Fruit fly (Drosophila melanogaster): ENCODE measurements around the gene CG32640.

The CG32640 gene

DNA sequence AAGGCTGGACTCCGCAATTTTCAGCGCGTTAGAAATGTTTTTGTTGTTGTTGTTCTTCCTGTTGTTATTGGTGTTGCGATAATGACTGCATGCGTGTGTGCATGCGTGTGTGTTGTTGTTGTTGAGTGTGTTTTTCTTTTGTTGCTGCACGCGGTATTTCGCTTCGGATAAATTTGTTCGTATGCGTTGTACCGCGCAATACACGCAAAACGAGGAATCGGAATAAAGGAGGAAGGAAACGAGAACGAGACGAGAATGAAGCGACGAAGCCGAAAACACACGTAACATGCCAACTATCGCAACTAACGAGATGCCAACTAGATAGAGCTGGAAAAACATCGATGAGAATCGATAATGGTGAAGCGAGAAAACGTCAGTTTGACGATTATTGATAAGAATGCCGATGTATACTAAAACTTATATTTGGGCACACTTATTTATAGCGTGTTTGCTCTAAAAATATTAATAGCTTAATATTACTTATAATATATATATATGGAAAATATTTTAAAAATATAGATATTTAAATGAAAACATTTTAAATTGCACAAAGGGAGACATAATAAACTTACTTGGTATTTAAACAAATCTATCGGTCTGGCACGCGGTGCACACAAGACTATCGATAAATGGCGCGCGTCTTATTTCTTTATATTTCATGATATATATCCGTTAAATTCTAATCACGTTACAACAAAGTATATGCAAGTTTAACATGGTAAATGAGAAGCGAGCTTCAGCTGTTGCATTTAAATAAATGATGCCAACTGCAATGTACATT, 33.7 kb downstream of the CG32640 start, which contains the start of gene sno:
sno (minus strand) TSS at position 318 of the 781 bp plus-strand sequence.
- TF ChIP-seq CG17806 (tag; optimal IDR thresholded peaks at IDR 0.05) (no peak), fd96Ca (GFP tag; IDR thresholded peaks at IDR 0.05) (0 out of 3 replicates have a peak, but pooled peaks have one; percentile 16), CG4496 (GFP tag; IDR thresholded peaks at IDR 0.05) (no peak), Ets98B (GFP tag; IDR thresholded peaks at IDR 0.05) (no peak), Snoo (tag; optimal IDR thresholded peaks at IDR 0.05) (no peak), EcR (GFP tag; optimal IDR thresholded peaks at IDR 0.05) (no peak)

DNA sequence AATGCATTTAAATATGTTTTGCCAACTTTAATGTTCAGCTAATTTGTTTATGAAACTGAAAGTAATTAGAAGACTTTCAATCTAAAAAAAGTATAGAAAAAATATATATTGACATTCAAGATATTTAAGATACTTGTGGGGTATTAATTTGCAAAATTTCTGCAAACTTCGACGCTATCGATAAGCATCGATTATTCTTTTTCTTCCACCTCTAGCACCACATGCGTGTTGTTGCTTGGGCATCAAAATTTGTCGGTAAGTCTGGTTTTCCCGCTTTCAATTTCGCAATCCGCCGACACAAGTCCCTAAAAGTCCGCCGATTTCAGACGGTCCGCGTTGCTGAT, 34.3 kb downstream of the CG32640 start, which contains the start of gene REG:
REG (plus strand) TSS at position 188 of the 344 bp plus-strand sequence.
- TF ChIP-seq CG10348 (GFP tag; IDR thresholded peaks at IDR 0.05) (no peak), CG32121 (GFP tag; IDR thresholded peaks at IDR 0.05) (no peak), CG12605 (GFP tag; IDR thresholded peaks at IDR 0.05) (no peak), rn (GFP tag; IDR thresholded peaks at IDR 0.05) (no peak), CG8159 (tag; optimal IDR thresholded peaks at IDR 0.05) (no peak), Ets98B (GFP tag; IDR thresholded peaks at IDR 0.05) (no peak), CG34367 (tag; optimal IDR thresholded peaks at IDR 0.05) (no peak), fd96Ca (GFP tag; IDR thresholded peaks at IDR 0.05) (no peak), CG4496 (GFP tag; IDR thresholded peaks at IDR 0.05) (no peak), CG14655 (GFP tag; optimal IDR thresholded peaks at IDR 0.05) (no peak)

dm6 chrX:13214056-13214455, 36.3 kb downstream of the CG32640 start:
- TF ChIP-seq CG15710 (tag; optimal IDR thresholded peaks at IDR 0.05) (peak; percentile 34), Snoo (tag; optimal IDR thresholded peaks at IDR 0.05) (peak; percentile 38), CG8159 (tag; optimal IDR thresholded peaks at IDR 0.05) (peak; percentile 50), Pif1B (GFP tag; optimal IDR thresholded peaks at IDR 0.05) (peak; percentile 27), Pif1A (GFP tag; optimal IDR thresholded peaks at IDR 0.05) (peak; percentile 59), CG17806 (tag; optimal IDR thresholded peaks at IDR 0.05) (peak; percentile 62), CG12605 (GFP tag; IDR thresholded peaks at IDR 0.05) (peak; percentile 51; the same call in 1 of the 2 replicates), CG14655 (GFP tag; optimal IDR thresholded peaks at IDR 0.05) (peak; percentile 64), EcR (GFP tag; optimal IDR thresholded peaks at IDR 0.05) (no peak), CG10348 (GFP tag; IDR thresholded peaks at IDR 0.05) (no peak), CG32121 (GFP tag; IDR thresholded peaks at IDR 0.05) (peak; percentile 66; the same call in 1 of the 2 replicates), gl (tag; optimal IDR thresholded peaks at IDR 0.05) (no peak), CG9948 (tag; optimal IDR thresholded peaks at IDR 0.05) (peak; percentile 48), CG4496 (GFP tag; IDR thresholded peaks at IDR 0.05) (peak; percentile 81), rn (GFP tag; IDR thresholded peaks at IDR 0.05) (peak; percentile 43; the same call in 1 of the 2 replicates), CG34367 (tag; optimal IDR thresholded peaks at IDR 0.05) (peak; percentile 44), CG8301 (tag; optimal IDR thresholded peaks at IDR 0.05) (peak; percentile 60), D1 (tag; optimal IDR thresholded peaks at IDR 0.05) (peak; percentile 61), Ets98B (GFP tag; IDR thresholded peaks at IDR 0.05) (peak; percentile 80), CG13204 (GFP tag; optimal IDR thresholded peaks at IDR 0.05) (no peak), fd96Ca (GFP tag; IDR thresholded peaks at IDR 0.05) (peak; percentile 54; the same call in 2 of the 3 replicates)

DNA sequence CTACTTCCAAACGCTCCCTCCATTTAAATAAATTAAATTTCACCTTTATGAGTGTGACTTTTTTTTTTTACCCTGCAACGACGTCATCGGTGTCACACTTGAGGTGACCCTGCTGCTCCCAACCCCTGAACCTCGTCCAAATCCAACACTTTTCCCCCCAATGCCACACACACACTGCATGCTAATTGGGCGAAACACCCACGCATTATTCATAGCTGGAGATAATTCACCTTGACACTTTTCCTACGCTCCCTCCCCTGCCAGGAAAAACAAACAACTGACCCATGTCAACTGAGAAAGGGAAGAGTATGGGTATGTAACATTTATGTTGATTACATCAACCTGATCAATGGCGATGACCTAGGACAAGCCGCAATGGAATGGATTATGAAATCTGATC, 41.5 kb downstream of the CG32640 start:
- no peak for TF ChIP-seq CG12605 (GFP tag; IDR thresholded peaks at IDR 0.05)
- TF ChIP-seq rn (GFP tag; IDR thresholded peaks at IDR 0.05), result no peak
- TF ChIP-seq EcR (GFP tag; optimal IDR thresholded peaks at IDR 0.05), result no peak
- TF ChIP-seq CG34367 (tag; optimal IDR thresholded peaks at IDR 0.05), result no peak
- TF ChIP-seq Snoo (tag; optimal IDR thresholded peaks at IDR 0.05), result no peak
- TF ChIP-seq CG15710 (tag; optimal IDR thresholded peaks at IDR 0.05), result no peak
- TF ChIP-seq CG32121 (GFP tag; IDR thresholded peaks at IDR 0.05), result no peak
- no peak for TF ChIP-seq CG17806 (tag; optimal IDR thresholded peaks at IDR 0.05)
- no peak for TF ChIP-seq Pif1A (GFP tag; optimal IDR thresholded peaks at IDR 0.05)
- no peak for TF ChIP-seq D1 (tag; optimal IDR thresholded peaks at IDR 0.05)
- no peak for TF ChIP-seq Pif1B (GFP tag; optimal IDR thresholded peaks at IDR 0.05)
- TF ChIP-seq Ets98B (GFP tag; IDR thresholded peaks at IDR 0.05), result no peak
- TF ChIP-seq CG13204 (GFP tag; optimal IDR thresholded peaks at IDR 0.05), result no peak
- TF ChIP-seq CG8159 (tag; optimal IDR thresholded peaks at IDR 0.05), result no peak
- TF ChIP-seq CG4496 (GFP tag; IDR thresholded peaks at IDR 0.05), result no peak
- no peak for TF ChIP-seq gl (tag; optimal IDR thresholded peaks at IDR 0.05)

dm6 chrX:13220418-13220817, 42.6 kb downstream of the CG32640 start:
- TF ChIP-seq fd96Ca (GFP tag; IDR thresholded peaks at IDR 0.05) (no peak), D1 (tag; optimal IDR thresholded peaks at IDR 0.05) (no peak), CG13204 (GFP tag; optimal IDR thresholded peaks at IDR 0.05) (no peak), Ets98B (GFP tag; IDR thresholded peaks at IDR 0.05) (no peak), rn (GFP tag; IDR thresholded peaks at IDR 0.05) (no peak), CG8159 (tag; optimal IDR thresholded peaks at IDR 0.05) (peak; percentile 54)

DNA sequence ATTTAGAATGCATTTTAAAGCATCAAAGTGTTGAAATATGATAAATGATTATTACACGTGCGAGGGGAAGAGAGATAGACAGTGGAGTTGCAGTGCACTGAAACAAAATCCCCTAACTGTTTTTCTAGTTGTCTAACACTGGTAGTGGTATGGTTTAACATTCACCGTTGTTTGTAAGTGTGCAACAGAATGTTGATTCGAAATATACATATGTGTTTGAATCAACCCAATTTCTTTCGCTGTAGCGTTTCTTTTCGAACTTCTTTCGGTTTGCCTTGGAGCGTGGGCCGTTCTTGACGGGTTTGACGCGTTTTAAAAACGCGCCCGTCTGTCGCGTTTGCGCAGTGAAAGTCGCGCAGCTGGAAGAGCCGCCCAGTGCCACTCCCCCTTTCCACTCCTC, 43.5 kb downstream of the CG32640 start:
- peak; percentile 56; the same call in 1 of the 3 replicates for TF ChIP-seq CG4496 (GFP tag; IDR thresholded peaks at IDR 0.05)
- peak; percentile 19; the same call in 1 of the 2 replicates for TF ChIP-seq CG32121 (GFP tag; IDR thresholded peaks at IDR 0.05)
- TF ChIP-seq CG8301 (tag; optimal IDR thresholded peaks at IDR 0.05), result peak; percentile 33
- no peak for TF ChIP-seq CG34367 (tag; optimal IDR thresholded peaks at IDR 0.05)
- 0 out of 3 replicates have a peak, but pooled peaks have one; percentile 15 for TF ChIP-seq fd96Ca (GFP tag; IDR thresholded peaks at IDR 0.05)
- TF ChIP-seq CG14655 (GFP tag; optimal IDR thresholded peaks at IDR 0.05), result peak; percentile 11
- TF ChIP-seq Ets98B (GFP tag; IDR thresholded peaks at IDR 0.05), result no peak
- TF ChIP-seq Pif1A (GFP tag; optimal IDR thresholded peaks at IDR 0.05), result peak; percentile 35
- TF ChIP-seq Pif1B (GFP tag; optimal IDR thresholded peaks at IDR 0.05), result peak; percentile 19
- TF ChIP-seq EcR (GFP tag; optimal IDR thresholded peaks at IDR 0.05), result no peak
- TF ChIP-seq Snoo (tag; optimal IDR thresholded peaks at IDR 0.05), result peak; percentile 38
